Worm (Caenorhabditis elegans) whole organism, mixed stage, embryonic: ENCODE results near the gene srh-44.

Experiments used
- M03D4.4 ChIP-seq: sonication (generic microtip); optimal IDR thresholded peaks from 2 replicates; lab custom pipeline; 2017; ENCODE audit warnings: mild to moderate bottlenecking, missing genetic modification characterization, missing compliant biosample characterization
- bed-3 ChIP-seq: fragments of 200-800 bp; sonication (Bioruptor generic); optimal IDR thresholded peaks from 3 replicates; lab custom pipeline; 2018; ENCODE audit warnings: mild to moderate bottlenecking, missing genetic modification characterization, moderate library complexity, missing compliant biosample characterization
- blmp-1 ChIP-seq: fragments of 150-350 bp; optimal IDR thresholded peaks from 2 replicates; lab custom pipeline; 2014; ENCODE audit warnings: missing biosample characterization, missing genetic modification characterization
- ceh-39 ChIP-seq: fragments of 150-350 bp; optimal IDR thresholded peaks from 2 replicates; lab custom pipeline; 2014; ENCODE audit warnings: missing biosample characterization, missing genetic modification characterization
- ceh-43 ChIP-seq: fragments of 200-800 bp; sonication (Bioruptor generic); optimal IDR thresholded peaks from 2 replicates; lab custom pipeline; 2018; ENCODE audit warnings: mild to moderate bottlenecking, missing genetic modification characterization, moderate library complexity, missing compliant biosample characterization
- ceh-83 ChIP-seq: fragments of 200-800 bp; sonication (Bioruptor generic); optimal IDR thresholded peaks from 2 replicates; lab custom pipeline; 2018; ENCODE audit warnings: mild to moderate bottlenecking, missing genetic modification characterization, missing compliant biosample characterization
- cnd-1 ChIP-seq: fragments of 200-800 bp; sonication (Bioruptor generic); optimal IDR thresholded peaks from 2 replicates; lab custom pipeline; 2018; ENCODE audit warnings: mild to moderate bottlenecking, missing genetic modification characterization, missing compliant biosample characterization
- drap-1 ChIP-seq: fragments of 200-800 bp; sonication (Bioruptor generic); optimal IDR thresholded peaks from 3 replicates; lab custom pipeline; 2018; ENCODE audit warnings: mild to moderate bottlenecking, missing genetic modification characterization, missing compliant biosample characterization
- elt-1 ChIP-seq: sonication (generic microtip); optimal IDR thresholded peaks from 2 replicates; lab custom pipeline; 2017; ENCODE audit warnings: missing genetic modification characterization, mild to moderate bottlenecking, missing compliant biosample characterization, antibody characterized with exemption, moderate library complexity, borderline replicate concordance; ENCODE audit not compliant: insufficient read depth
- elt-3 ChIP-seq: fragments of 150-350 bp; optimal IDR thresholded peaks from 2 replicates; lab custom pipeline; 2014; ENCODE audit warnings: missing biosample characterization, missing genetic modification characterization
- flh-1 ChIP-seq: fragments of 200-800 bp; sonication (Bioruptor generic); optimal IDR thresholded peaks from 2 replicates; lab custom pipeline; 2018; ENCODE audit warnings: mild to moderate bottlenecking, missing genetic modification characterization, moderate library complexity, missing compliant biosample characterization
- ham-2 ChIP-seq: fragments of 200-800 bp; sonication (Bioruptor generic); optimal IDR thresholded peaks from 2 replicates; lab custom pipeline; 2018; ENCODE audit warnings: mild to moderate bottlenecking, missing genetic modification characterization, missing compliant biosample characterization
- hlh-1 ChIP-seq: fragments of 150-350 bp; optimal IDR thresholded peaks from 2 replicates; lab custom pipeline; 2014; ENCODE audit warnings: missing biosample characterization, missing genetic modification reagents, missing genetic modification characterization
- lin-13 ChIP-seq: fragments of 150-350 bp; optimal IDR thresholded peaks from 2 replicates; lab custom pipeline; 2014; ENCODE audit warnings: missing biosample characterization, missing genetic modification characterization
- lin-32 ChIP-seq: fragments of 200-800 bp; sonication (Bioruptor generic); optimal IDR thresholded peaks from 2 replicates; lab custom pipeline; 2018; ENCODE audit warnings: mild to moderate bottlenecking, missing genetic modification characterization, missing compliant biosample characterization
- mab-5 ChIP-seq: fragments of 150-350 bp; optimal IDR thresholded peaks from 2 replicates; lab custom pipeline; 2014; ENCODE audit warnings: missing biosample characterization, missing genetic modification characterization
- mep-1 ChIP-seq: fragments of 150-350 bp; optimal IDR thresholded peaks from 2 replicates; lab custom pipeline; 2017; ENCODE audit warnings: missing biosample characterization, missing genetic modification reagents, missing genetic modification characterization, inconsistent platforms
- mls-2 ChIP-seq: sonication (generic microtip); optimal IDR thresholded peaks from 2 replicates; lab custom pipeline; 2016; ENCODE audit warnings: mild to moderate bottlenecking, missing genetic modification characterization, moderate library complexity, missing compliant biosample characterization
- nhr-12 ChIP-seq: fragments of 150-350 bp; optimal IDR thresholded peaks from 2 replicates; lab custom pipeline; 2014; ENCODE audit warnings: missing biosample characterization, missing genetic modification characterization
- nhr-2 ChIP-seq: fragments of 150-350 bp; optimal IDR thresholded peaks from 2 replicates; lab custom pipeline; 2014; ENCODE audit warnings: missing biosample characterization, missing genetic modification characterization
- nhr-237 ChIP-seq: fragments of 150-350 bp; optimal IDR thresholded peaks from 2 replicates; lab custom pipeline; 2014; ENCODE audit warnings: missing biosample characterization, missing genetic modification characterization
- nhr-28 ChIP-seq: fragments of 150-350 bp; optimal IDR thresholded peaks from 2 replicates; lab custom pipeline; 2014; ENCODE audit warnings: missing biosample characterization, missing genetic modification characterization
- nhr-76 ChIP-seq: sonication (generic microtip); optimal IDR thresholded peaks from 2 replicates; lab custom pipeline; 2017; ENCODE audit warnings: missing biosample characterization, missing genetic modification characterization
- pha-4 ChIP-seq: fragments of 150-350 bp; optimal IDR thresholded peaks from 2 replicates; lab custom pipeline; 2018; ENCODE audit warnings: missing biosample characterization, missing genetic modification reagents, missing genetic modification characterization
- sem-2 ChIP-seq: fragments of 200-800 bp; sonication (Bioruptor generic); optimal IDR thresholded peaks from 2 replicates; lab custom pipeline; 2018; ENCODE audit warnings: mild to moderate bottlenecking, missing genetic modification characterization, missing compliant biosample characterization
- snpc-4 ChIP-seq: fragments of 150-350 bp; optimal IDR thresholded peaks from 2 replicates; lab custom pipeline; 2014; ENCODE audit warnings: missing biosample characterization, missing genetic modification characterization
- sptf-1 ChIP-seq: sonication (generic microtip); optimal IDR thresholded peaks from 2 replicates; lab custom pipeline; 2017; ENCODE audit warnings: mild to moderate bottlenecking, missing genetic modification characterization, moderate library complexity, missing compliant biosample characterization
- tbx-8 ChIP-seq: fragments of 200-800 bp; sonication (Bioruptor generic); optimal IDR thresholded peaks from 2 replicates; lab custom pipeline; 2018; ENCODE audit warnings: mild to moderate bottlenecking, missing genetic modification characterization, moderate library complexity, missing compliant biosample characterization
- unc-120 ChIP-seq: sonication (generic microtip); optimal IDR thresholded peaks from 2 replicates; lab custom pipeline; 2017; ENCODE audit warnings: missing genetic modification characterization, missing compliant biosample characterization; ENCODE audit not compliant: poor library complexity, severe bottlenecking
- unc-39 ChIP-seq: fragments of 150-350 bp; optimal IDR thresholded peaks from 2 replicates; lab custom pipeline; 2014; ENCODE audit warnings: missing biosample characterization, missing genetic modification characterization
- unc-62 ChIP-seq: fragments of 150-350 bp; optimal IDR thresholded peaks from 2 replicates; lab custom pipeline; 2014; ENCODE audit warnings: missing biosample characterization, missing genetic modification reagents, missing genetic modification characterization
- zip-8 ChIP-seq: fragments of 150-350 bp; optimal IDR thresholded peaks from 2 replicates; lab custom pipeline; 2014; ENCODE audit warnings: missing biosample characterization, missing genetic modification characterization
- ztf-11 ChIP-seq: fragments of 150-350 bp; optimal IDR thresholded peaks from 2 replicates; lab custom pipeline; 2014; ENCODE audit warnings: missing biosample characterization, missing genetic modification characterization

The srh-44 gene

ce11 chrII:11500198-11500597 lies 14.7 kb upstream of the srh-44 start, which contains the start of gene B0334.20:
Gene B0334.20 (minus strand): TSS chrII:11500459.
- TF ChIP-seq mls-2 (tag; lab: Kevin White, UChicago) (no peak), ceh-39 (tag; lab: Kevin White, UChicago) (no peak), lin-32 (GFP tag; lab: Kevin White, UChicago) (no peak), pha-4 (tag; lab: Kevin White, UChicago) (no peak), flh-1 (no peak), drap-1 (GFP tag; lab: Kevin White, UChicago) (no peak), sem-2 (GFP tag; lab: Kevin White, UChicago) (no peak), zip-8 (tag; lab: Kevin White, UChicago) (no peak), nhr-28 (no peak), lin-13 (no peak), unc-120 (tag; lab: Kevin White, UChicago) (no peak), bed-3 (GFP tag; lab: Kevin White, UChicago) (no peak), ztf-11 (tag; lab: Kevin White, UChicago) (no peak), sptf-1 (tag; lab: Kevin White, UChicago) (no peak), hlh-1 (tag; lab: Kevin White, UChicago) (no peak), nhr-76 (tag; lab: Kevin White, UChicago) (no peak), nhr-2 (tag; lab: Kevin White, UChicago) (no peak)

- TF ChIP-seq pha-4 (tag; lab: Kevin White, UChicago) (no peak), cnd-1 (tag; lab: Kevin White, UChicago) (no peak), sem-2 (GFP tag; lab: Kevin White, UChicago) (no peak), ztf-11 (tag; lab: Kevin White, UChicago) (no peak), tbx-8 (GFP tag; lab: Kevin White, UChicago) (no peak), lin-13 (no peak), nhr-2 (tag; lab: Kevin White, UChicago) (no peak), ceh-83 (GFP tag; lab: Kevin White, UChicago) (no peak), unc-39 (tag; lab: Kevin White, UChicago) (no peak), zip-8 (tag; lab: Kevin White, UChicago) (no peak), mep-1 (tag; lab: Kevin White, UChicago) (no peak), nhr-12 (tag; lab: Kevin White, UChicago) (no peak), drap-1 (GFP tag; lab: Kevin White, UChicago) (no peak), ham-2 (peak; percentile 59), snpc-4 (no peak), elt-1 (tag; lab: Kevin White, UChicago) (peak; percentile 35), blmp-1 (tag; lab: Kevin White, UChicago) (peak; percentile 91), unc-62 (GFP tag; lab: Kevin White, UChicago) (no peak), ceh-39 (tag; lab: Kevin White, UChicago) (no peak), elt-3 (tag; lab: Kevin White, UChicago) (peak; percentile 93)
Observed at ce11 chrII:11501956-11502355, 12.9 kb upstream of the srh-44 start.

ce11 chrII:11503761-11504160 lies 11.1 kb upstream of the srh-44 start:
- peak; percentile 23 for TF ChIP-seq sptf-1 (tag; lab: Kevin White, UChicago)
- peak; percentile 23 for TF ChIP-seq ham-2
- no peak for TF ChIP-seq M03D4.4 (tag; lab: Kevin White, UChicago)

- TF ChIP-seq nhr-237 (tag; lab: Kevin White, UChicago): no peak
- no peak for TF ChIP-seq ceh-39 (tag; lab: Kevin White, UChicago)
- no peak for TF ChIP-seq unc-62 (GFP tag; lab: Kevin White, UChicago)
- TF ChIP-seq ceh-43: no peak
- TF ChIP-seq tbx-8 (GFP tag; lab: Kevin White, UChicago): no peak
- no peak for TF ChIP-seq unc-39 (tag; lab: Kevin White, UChicago)
- no peak for TF ChIP-seq mab-5 (tag; lab: Kevin White, UChicago)
- no peak for TF ChIP-seq lin-32 (GFP tag; lab: Kevin White, UChicago)
- TF ChIP-seq nhr-76 (tag; lab: Kevin White, UChicago): no peak
- no peak for TF ChIP-seq nhr-2 (tag; lab: Kevin White, UChicago)
- no peak for TF ChIP-seq elt-3 (tag; lab: Kevin White, UChicago)
- TF ChIP-seq nhr-12 (tag; lab: Kevin White, UChicago): no peak
- TF ChIP-seq drap-1 (GFP tag; lab: Kevin White, UChicago): no peak
- TF ChIP-seq unc-120 (tag; lab: Kevin White, UChicago): no peak
Observed at ce11 chrII:11510373-11510772, 4.5 kb upstream of the srh-44 start, which contains the start of gene npr-41. Gene npr-41 (plus strand): TSS chrII:11510673.
